Worm (Caenorhabditis elegans) whole organism, early embryonic: ENCODE measurements around the gene T06E4.7.

Experiments used
- B0310.2 ChIP-seq: sonication (generic microtip); optimal IDR thresholded peaks from 2 replicates; lab custom pipeline; 2016; ENCODE audit warnings: mild to moderate bottlenecking, missing genetic modification characterization, missing compliant biosample characterization
- aly-1 ChIP-seq: sonication (generic microtip); optimal IDR thresholded peaks from 2 replicates; lab custom pipeline; 2016; ENCODE audit warnings: missing genetic modification characterization, missing compliant biosample characterization
- ama-1 ChIP-seq: fragments of 150-350 bp; optimal IDR thresholded peaks from 2 replicates; lab custom pipeline; 2014
- ceh-13 ChIP-seq: fragments of 200-800 bp; sonication (Bioruptor generic); optimal IDR thresholded peaks from 2 replicates; lab custom pipeline; 2018; ENCODE audit warnings: mild to moderate bottlenecking, missing genetic modification characterization, missing compliant biosample characterization
- ets-7 ChIP-seq: sonication (generic microtip); optimal IDR thresholded peaks from 2 replicates; lab custom pipeline; 2016; ENCODE audit warnings: missing genotype, missing genetic modification characterization, missing compliant biosample characterization
- flt-1 ChIP-seq: fragments of 200-800 bp; sonication (Bioruptor generic); IDR thresholded peaks from 2 replicates; pipeline ENCODE4 v1.3.6; 2022; ENCODE audit warnings: missing genetic modification characterization, missing compliant biosample characterization
- hnd-1 ChIP-seq: sonication (generic microtip); optimal IDR thresholded peaks from 2 replicates; lab custom pipeline; 2016; ENCODE audit warnings: missing genetic modification characterization, missing compliant biosample characterization
- scrt-1 ChIP-seq: fragments of 200-800 bp; sonication (Bioruptor generic); IDR thresholded peaks from 2 replicates; pipeline ENCODE4 v1.3.6; 2022; ENCODE audit warnings: missing genetic modification characterization, missing compliant biosample characterization
- sea-1 ChIP-seq: fragments of 200-800 bp; sonication (Bioruptor generic); conservative IDR thresholded peaks from 2 replicates; pipeline ENCODE4 v1.3.6; 2022; ENCODE audit warnings: missing genetic modification characterization, missing compliant biosample characterization
- tbx-11 ChIP-seq: fragments of 200-800 bp; sonication (Bioruptor generic); IDR thresholded peaks from 2 replicates; pipeline ENCODE4 v1.3.6; 2022; ENCODE audit warnings: missing genetic modification characterization, missing compliant biosample characterization
- tbx-37 ChIP-seq: fragments of 200-800 bp; sonication (Bioruptor generic); conservative IDR thresholded peaks from 2 replicates; pipeline ENCODE4 v1.3.6; 2022; ENCODE audit warnings: missing genetic modification reagents, missing genetic modification characterization, missing compliant biosample characterization
- tra-4 ChIP-seq: sonication (generic microtip); optimal IDR thresholded peaks from 2 replicates; lab custom pipeline; 2017; ENCODE audit warnings: missing genetic modification characterization, missing compliant biosample characterization

ce11 chrV:9628603-9629002 is 2.4 kb downstream of the T06E4.7 start:
- TF ChIP-seq B0310.2 (no peak), sea-1 (GFP tag; lab: Robert Waterston, UW) (no peak), ets-7 (no peak), ama-1 (lab: Kevin White, UChicago) (no peak), scrt-1 (GFP tag; lab: Robert Waterston, UW) (no peak), tbx-37 (GFP tag; lab: Robert Waterston, UW) (no peak), hnd-1 (tag; lab: Kevin White, UChicago) (no peak), ceh-13 (no peak), tbx-11 (GFP tag; lab: Robert Waterston, UW) (no peak), flt-1 (GFP tag; lab: Robert Waterston, UW) (no peak), aly-1 (tag; lab: Kevin White, UChicago) (no peak), tra-4 (tag; lab: Kevin White, UChicago) (no peak)
